Fruit fly (Drosophila melanogaster): Measurements from ENCODE around the gene CG13040.

Gene CG13040

dm6 chr3L:16289067-16289466, 37.5 kb downstream of the CG13040 start (continued):
- TF ChIP-seq Hr4 (GFP tag; optimal IDR thresholded peaks at IDR 0.05) (peak; percentile 18), Ets96B (tag; optimal IDR thresholded peaks at IDR 0.05) (peak; percentile 14), CG6808 (GFP tag; optimal IDR thresholded peaks at IDR 0.05) (no peak), CG11294 (GFP tag; IDR thresholded peaks at IDR 0.05) (no peak), Sox15 (GFP tag; optimal IDR thresholded peaks at IDR 0.05) (no peak), esn (GFP tag; optimal IDR thresholded peaks at IDR 0.05) (no peak), Eip93F (GFP tag; optimal IDR thresholded peaks at IDR 0.05) (no peak), Hr38 (GFP tag; optimal IDR thresholded peaks at IDR 0.05) (no peak), eg (GFP tag; IDR thresholded peaks at IDR 0.05) (peak; percentile 14; the same call in 1 of the 3 replicates), CG34406 (GFP tag; optimal IDR thresholded peaks at IDR 0.05) (peak; percentile 5), CG1621 (tag; optimal IDR thresholded peaks at IDR 0.05) (peak; percentile 12), achi (GFP tag; optimal IDR thresholded peaks at IDR 0.05) (peak; percentile 23), pdm3 (GFP tag; optimal IDR thresholded peaks at IDR 0.05) (peak; percentile 10), CG10669 (GFP tag; optimal IDR thresholded peaks at IDR 0.05) (peak; percentile 4), OdsH (GFP tag; optimal IDR thresholded peaks at IDR 0.05) (peak; percentile 26), spab (GFP tag; optimal IDR thresholded peaks at IDR 0.05) (peak; percentile 12), CG11762 (GFP tag; optimal IDR thresholded peaks at IDR 0.05; ENCODE audit: insufficient read depth) (peak; percentile 15), ss (GFP tag; optimal IDR thresholded peaks at IDR 0.05) (no peak), fd59A (GFP tag; optimal IDR thresholded peaks at IDR 0.05) (no peak), dac (GFP tag; optimal IDR thresholded peaks at IDR 0.05) (no peak), Gug (GFP tag; IDR thresholded peaks at IDR 0.05) (no peak), Smox (GFP tag; optimal IDR thresholded peaks at IDR 0.05) (no peak), CG6163 (GFP tag; IDR thresholded peaks at IDR 0.05) (0 out of 3 replicates have a peak, but pooled peaks have one; percentile 45), CG32006 (GFP tag; optimal IDR thresholded peaks at IDR 0.05) (peak; percentile 25), CG3919 (GFP tag; optimal IDR thresholded peaks at IDR 0.05) (no peak), CG7368 (GFP tag; optimal IDR thresholded peaks at IDR 0.05) (no peak)

- no peak for TF ChIP-seq Met (GFP tag; optimal IDR thresholded peaks at IDR 0.05)
- no peak for TF ChIP-seq vri (GFP tag; optimal IDR thresholded peaks at IDR 0.05)
- TF ChIP-seq fd85E (GFP tag; optimal IDR thresholded peaks at IDR 0.05) = no peak
- no peak for TF ChIP-seq acj6 (GFP tag; optimal IDR thresholded peaks at IDR 0.05)
- TF ChIP-seq CG8632 (GFP tag; optimal IDR thresholded peaks at IDR 0.05) = no peak
- no peak for TF ChIP-seq fkh (GFP tag; optimal IDR thresholded peaks at IDR 0.05)
- no peak for TF ChIP-seq CG11294 (GFP tag; IDR thresholded peaks at IDR 0.05)
- TF ChIP-seq salr (GFP tag; optimal IDR thresholded peaks at IDR 0.05) = no peak
- TF ChIP-seq CG6854 (GFP tag; optimal IDR thresholded peaks at IDR 0.05) = no peak
- TF ChIP-seq CG8119 (GFP tag; IDR thresholded peaks at IDR 0.05) = no peak
- TF ChIP-seq CG6808 (GFP tag; optimal IDR thresholded peaks at IDR 0.05) = no peak
- TF ChIP-seq CG3032 (tag; optimal IDR thresholded peaks at IDR 0.05) = no peak
- no peak for TF ChIP-seq Sox102F (GFP tag; optimal IDR thresholded peaks at IDR 0.05)
- no peak for TF ChIP-seq Sox15 (GFP tag; optimal IDR thresholded peaks at IDR 0.05)
- TF ChIP-seq fd59A (GFP tag; optimal IDR thresholded peaks at IDR 0.05) = no peak
- no peak for TF ChIP-seq Smox (GFP tag; optimal IDR thresholded peaks at IDR 0.05)
Measured at dm6 chr3L:16288322-16288721, 38.2 kb downstream of the CG13040 start, which contains the start of gene CG13046. CG13046 (minus strand) TSS chr3L:16288422.

dm6 chr3L:16286258-16286657, 40.3 kb downstream of the CG13040 start:
- TF ChIP-seq CG6792 (GFP tag; optimal IDR thresholded peaks at IDR 0.05) = peak; percentile 64
- TF ChIP-seq OdsH (GFP tag; optimal IDR thresholded peaks at IDR 0.05) = peak; percentile 46
- TF ChIP-seq esn (GFP tag; optimal IDR thresholded peaks at IDR 0.05) = peak; percentile 37
- TF ChIP-seq Hr39 (GFP tag; optimal IDR thresholded peaks at IDR 0.05) = peak; percentile 29
- peak; percentile 64 for TF ChIP-seq acj6 (GFP tag; optimal IDR thresholded peaks at IDR 0.05)
- peak; percentile 39 for TF ChIP-seq Sox15 (GFP tag; optimal IDR thresholded peaks at IDR 0.05)
- TF ChIP-seq CG7368 (GFP tag; optimal IDR thresholded peaks at IDR 0.05) = peak; percentile 43
- TF ChIP-seq CG3032 (tag; optimal IDR thresholded peaks at IDR 0.05) = peak; percentile 85
- no peak for TF ChIP-seq CG11294 (GFP tag; IDR thresholded peaks at IDR 0.05)
- no peak for TF ChIP-seq CG15336 (GFP tag; IDR thresholded peaks at IDR 0.05)
- TF ChIP-seq CG32006 (GFP tag; optimal IDR thresholded peaks at IDR 0.05) = peak; percentile 9
- TF ChIP-seq fd85E (GFP tag; optimal IDR thresholded peaks at IDR 0.05) = no peak
- TF ChIP-seq fkh (GFP tag; optimal IDR thresholded peaks at IDR 0.05) = no peak
- peak; percentile 38 for TF ChIP-seq CG8319 (GFP tag; optimal IDR thresholded peaks at IDR 0.05)
- peak; percentile 64 for TF ChIP-seq pdm3 (GFP tag; optimal IDR thresholded peaks at IDR 0.05)
- TF ChIP-seq svp (GFP tag) = peak; percentile 39
- no peak for TF ChIP-seq Blimp-1 (GFP tag; optimal IDR thresholded peaks at IDR 0.05)
- no peak for TF ChIP-seq dac (GFP tag; optimal IDR thresholded peaks at IDR 0.05)
- no peak for TF ChIP-seq CG6854 (GFP tag; optimal IDR thresholded peaks at IDR 0.05)
- peak; percentile 78 for TF ChIP-seq CG1621 (tag; optimal IDR thresholded peaks at IDR 0.05)
- TF ChIP-seq CG16779 (tag; optimal IDR thresholded peaks at IDR 0.05) = peak; percentile 30
- TF ChIP-seq CG8119 (GFP tag; IDR thresholded peaks at IDR 0.05) = no peak
- TF ChIP-seq CG3919 (GFP tag; optimal IDR thresholded peaks at IDR 0.05) = peak; percentile 55
- peak; percentile 44; the same call in 1 of the 3 replicates for TF ChIP-seq CG6163 (GFP tag; IDR thresholded peaks at IDR 0.05)
- peak; percentile 85 for TF ChIP-seq CG10669 (GFP tag; optimal IDR thresholded peaks at IDR 0.05)
- no peak for TF ChIP-seq CG4318 (GFP tag; optimal IDR thresholded peaks at IDR 0.05)
- peak; percentile 17 for TF ChIP-seq CG11902 (GFP tag; optimal IDR thresholded peaks at IDR 0.05)
